Worm (Caenorhabditis elegans) whole organism, L4 larva: ENCODE measurements around the gene F49H6.5.

Experiments
- F26F4.8 ChIP-seq: fragments of 200-800 bp; sonication (Bioruptor generic); conservative IDR thresholded peaks from 2 replicates; pipeline ENCODE4 v1.3.6; 2022; ENCODE audit warnings: missing genetic modification characterization, missing compliant biosample characterization
- T20F7.1 ChIP-seq: fragments of 200-800 bp; sonication (Bioruptor generic); optimal IDR thresholded peaks from 2 replicates; lab custom pipeline; 2018; ENCODE audit warnings: mild to moderate bottlenecking, missing genetic modification characterization, missing compliant biosample characterization
- Y105C5A.15 ChIP-seq: fragments of 200-800 bp; sonication (Bioruptor generic); IDR thresholded peaks from 2 replicates; pipeline ENCODE4 v1.3.6; 2022; ENCODE audit warnings: missing genetic modification characterization, missing compliant biosample characterization
- Y5F2A.4 ChIP-seq: fragments of 200-800 bp; sonication (Bioruptor generic); optimal IDR thresholded peaks from 2 replicates; lab custom pipeline; 2018; ENCODE audit warnings: mild to moderate bottlenecking, missing genetic modification characterization, missing compliant biosample characterization
- ZK337.2 ChIP-seq: fragments of 200-800 bp; sonication (Bioruptor generic); IDR thresholded peaks from 2 replicates; pipeline ENCODE4 v1.3.6; 2022; ENCODE audit warnings: missing genetic modification reagents, missing genetic modification characterization, missing compliant biosample characterization
- arid-1 ChIP-seq: fragments of 200-800 bp; sonication (Bioruptor generic); conservative IDR thresholded peaks from 2 replicates; pipeline ENCODE4 v1.3.6; 2022; ENCODE audit warnings: missing genetic modification reagents, missing genetic modification characterization, missing compliant biosample characterization
- ceh-28 ChIP-seq: fragments of 150-350 bp; optimal IDR thresholded peaks from 2 replicates; lab custom pipeline; 2014; ENCODE audit warnings: missing biosample characterization, missing genetic modification reagents, missing genetic modification characterization
- ceh-32 ChIP-seq: sonication (generic microtip); optimal IDR thresholded peaks from 2 replicates; lab custom pipeline; 2016; ENCODE audit warnings: mild to moderate bottlenecking, missing genetic modification characterization, missing compliant biosample characterization; ENCODE audit not compliant: poor library complexity
- cey-2 ChIP-seq: sonication (generic microtip); optimal IDR thresholded peaks from 3 replicates; lab custom pipeline; 2017; ENCODE audit warnings: missing genetic modification characterization, mild to moderate bottlenecking, missing compliant biosample characterization, antibody characterized with exemption, borderline replicate concordance; ENCODE audit not compliant: insufficient read depth
- daf-16 ChIP-seq, 3 experiments: sonication (generic microtip); optimal IDR thresholded peaks; 2 replicates each; lab custom pipeline; 2016 to 2017; ENCODE audit warnings: missing genetic modification characterization in 3 of 3, missing genetic modification reagents in 3 of 3, mild to moderate bottlenecking in 2 of 3, missing compliant biosample characterization in 2 of 3, missing biosample characterization in 1 of 3, moderate library complexity in 1 of 3
- daf-8 ChIP-seq: fragments of 200-800 bp; sonication (Bioruptor generic); IDR thresholded peaks from 2 replicates; pipeline ENCODE4 v1.3.6; 2022; ENCODE audit warnings: missing genetic modification characterization, missing compliant biosample characterization
- dmd-6 ChIP-seq: fragments of 200-800 bp; sonication (Bioruptor generic); IDR thresholded peaks from 2 replicates; pipeline ENCODE4 v1.3.6; 2022; ENCODE audit warnings: missing genetic modification reagents, missing genetic modification characterization, missing compliant biosample characterization
- dmd-8 ChIP-seq: fragments of 200-800 bp; sonication (Bioruptor generic); IDR thresholded peaks from 2 replicates; pipeline ENCODE4 v1.3.6; 2022; ENCODE audit warnings: missing genetic modification characterization, missing compliant biosample characterization
- dpl-1 ChIP-seq: fragments of 150-350 bp; optimal IDR thresholded peaks from 2 replicates; lab custom pipeline; 2014; ENCODE audit warnings: missing biosample characterization, missing genetic modification reagents, missing genetic modification characterization
- dve-1 ChIP-seq: sonication (generic microtip); optimal IDR thresholded peaks from 2 replicates; lab custom pipeline; 2017; ENCODE audit warnings: antibody characterized with exemption, mild to moderate bottlenecking, missing genetic modification characterization, missing compliant biosample characterization; ENCODE audit not compliant: insufficient read depth
- egl-27 ChIP-seq: sonication (generic microtip); optimal IDR thresholded peaks from 3 replicates; lab custom pipeline; 2017; ENCODE audit warnings: missing biosample characterization, missing genetic modification reagents, missing genetic modification characterization
- fos-1 ChIP-seq: fragments of 150-350 bp; optimal IDR thresholded peaks from 2 replicates; lab custom pipeline; 2014; ENCODE audit warnings: missing biosample characterization, missing genetic modification characterization
- lim-7 ChIP-seq: fragments of 200-800 bp; sonication (Bioruptor generic); IDR thresholded peaks from 2 replicates; pipeline ENCODE4 v1.3.6; 2022; ENCODE audit warnings: missing genetic modification characterization, missing compliant biosample characterization
- lin-39 ChIP-seq: fragments of 150-350 bp; optimal IDR thresholded peaks from 2 replicates; lab custom pipeline; 2014; ENCODE audit warnings: missing biosample characterization, missing genetic modification reagents, missing genetic modification characterization
- lir-3 ChIP-seq: sonication (generic microtip); optimal IDR thresholded peaks from 2 replicates; lab custom pipeline; 2016; ENCODE audit warnings: mild to moderate bottlenecking, missing genetic modification characterization, missing compliant biosample characterization
- madf-5 ChIP-seq, 2 experiments: fragments of 200-800 bp; sonication (Bioruptor generic); IDR thresholded peaks; 2 replicates each; pipeline ENCODE4 v1.3.6; 2022; ENCODE audit warnings: missing compliant biosample characterization in 2 of 2, missing genetic modification characterization in 2 of 2
- mep-1 ChIP-seq: fragments of 150-350 bp; sonication (generic microtip); optimal IDR thresholded peaks from 3 replicates; lab custom pipeline; 2014; ENCODE audit warnings: missing biosample characterization, missing genetic modification characterization
- mes-2 ChIP-seq: sonication (generic microtip); optimal IDR thresholded peaks from 2 replicates; lab custom pipeline; 2016; ENCODE audit warnings: missing genotype, mild to moderate bottlenecking, missing genetic modification characterization, missing compliant biosample characterization; ENCODE audit not compliant: poor library complexity, severe bottlenecking
- mxl-3 ChIP-seq: fragments of 200-800 bp; sonication (Bioruptor generic); optimal IDR thresholded peaks from 2 replicates; lab custom pipeline; 2018; ENCODE audit warnings: mild to moderate bottlenecking, missing genetic modification characterization, missing compliant biosample characterization
- nhr-111 ChIP-seq: fragments of 200-800 bp; sonication (Bioruptor generic); optimal IDR thresholded peaks from 2 replicates; lab custom pipeline; 2018; ENCODE audit warnings: mild to moderate bottlenecking, missing genetic modification characterization, missing compliant biosample characterization
- nhr-28 ChIP-seq: fragments of 150-350 bp; optimal IDR thresholded peaks from 2 replicates; lab custom pipeline; 2014; ENCODE audit warnings: missing biosample characterization, missing genetic modification characterization
- nhr-48 ChIP-seq: sonication (generic microtip); optimal IDR thresholded peaks from 2 replicates; lab custom pipeline; 2016; ENCODE audit warnings: mild to moderate bottlenecking, missing genetic modification characterization, missing compliant biosample characterization
- nhr-76 ChIP-seq: fragments of 150-350 bp; optimal IDR thresholded peaks from 2 replicates; lab custom pipeline; 2014; ENCODE audit warnings: missing biosample characterization, missing genetic modification characterization
- pha-4 ChIP-seq, 2 experiments: fragments of 150-350 bp in 1 of 2; fragments of 200-800 bp in 1 of 2; sonication (Bioruptor generic) in 1 of 2; IDR thresholded peaks in 1 of 2; optimal IDR thresholded peaks in 1 of 2; 2 replicates each; pipeline versions ENCODE4 v1.3.6 to Lab custom; 2014 to 2022; ENCODE audit warnings: missing genetic modification characterization in 2 of 2, missing genetic modification reagents in 2 of 2, missing biosample characterization in 1 of 2, missing compliant biosample characterization in 1 of 2
- skn-1 ChIP-seq: fragments of 150-350 bp; optimal IDR thresholded peaks from 2 replicates; lab custom pipeline; 2014; ENCODE audit warnings: missing biosample characterization, missing genetic modification characterization
- spr-3 ChIP-seq: fragments of 200-800 bp; sonication (Bioruptor generic); optimal IDR thresholded peaks from 2 replicates; lab custom pipeline; 2018; ENCODE audit warnings: mild to moderate bottlenecking, missing genetic modification characterization, missing compliant biosample characterization
- zfp-2 ChIP-seq: sonication (generic microtip); optimal IDR thresholded peaks from 2 replicates; lab custom pipeline; 2016; ENCODE audit warnings: mild to moderate bottlenecking, missing genetic modification characterization, missing compliant biosample characterization
- zfp-3 ChIP-seq: fragments of 200-800 bp; sonication (Bioruptor generic); conservative IDR thresholded peaks from 2 replicates; pipeline ENCODE4 v1.3.6; 2022; ENCODE audit warnings: missing genetic modification reagents, missing genetic modification characterization, missing compliant biosample characterization
- zip-11 ChIP-seq: fragments of 200-800 bp; sonication (Bioruptor generic); IDR thresholded peaks from 2 replicates; pipeline ENCODE4 v1.3.6; 2022; ENCODE audit warnings: missing genetic modification characterization, missing compliant biosample characterization
- zip-2 ChIP-seq: fragments of 150-350 bp; optimal IDR thresholded peaks from 2 replicates; lab custom pipeline; 2014; ENCODE audit warnings: missing biosample characterization, missing genetic modification characterization

The F49H6.5 gene

DNA sequence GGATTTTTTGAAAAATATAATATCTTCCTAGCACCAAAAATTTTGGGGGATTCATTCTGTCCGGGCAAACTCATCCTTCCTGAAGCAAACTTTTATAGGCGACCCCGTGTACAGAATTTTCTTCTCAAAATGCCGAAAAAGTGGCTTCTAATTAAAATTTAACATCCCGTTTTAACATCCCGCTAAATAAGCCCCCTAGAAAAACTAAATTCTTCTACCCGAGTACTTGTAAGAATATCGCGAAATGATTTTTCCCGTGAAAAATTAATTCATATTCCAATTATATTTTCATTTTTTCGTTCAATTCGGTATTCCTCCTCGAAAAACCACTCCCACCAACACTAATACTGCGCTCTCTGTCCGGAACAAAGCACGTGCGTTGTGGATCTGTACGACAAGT is 45.8 kb downstream of the F49H6.5 start, which contains the start of gene T05E12.8:
Gene T05E12.8, plus strand, starts transcription at position 301 of the 400 bp plus-strand sequence.
- TF ChIP-seq lir-3 (tag; lab: Kevin White, UChicago) (no peak), arid-1 (GFP tag; lab: Robert Waterston, UW) (no peak), ceh-28 (tag; lab: Kevin White, UChicago) (no peak), F26F4.8 (GFP tag; lab: Robert Waterston, UW) (no peak), zfp-3 (GFP tag; lab: Robert Waterston, UW) (no peak), mep-1 (no peak), ZK337.2 (GFP tag; lab: Robert Waterston, UW) (no peak), T20F7.1 (no peak), daf-8 (no peak), pha-4 (GFP tag; IDR thresholded peaks at IDR 0.05; lab: Robert Waterston, UW) (no peak), pha-4 (tag; optimal IDR thresholded peaks at IDR 0.05; lab: Kevin White, UChicago) (no peak), dmd-8 (no peak), spr-3 (no peak), fos-1 (tag; lab: Kevin White, UChicago) (no peak), mxl-3 (no peak), Y5F2A.4 (no peak), cey-2 (tag; lab: Kevin White, UChicago) (no peak), nhr-48 (no peak), daf-16 (GFP tag; optimal IDR thresholded peaks at IDR 0.05; lab: Kevin White, UChicago) (no peak), daf-16 (tag; optimal IDR thresholded peaks at IDR 0.05; lab: Kevin White, UChicago) (no peak), zfp-2 (tag; lab: Kevin White, UChicago) (no peak), nhr-76 (tag; lab: Kevin White, UChicago) (no peak)

DNA sequence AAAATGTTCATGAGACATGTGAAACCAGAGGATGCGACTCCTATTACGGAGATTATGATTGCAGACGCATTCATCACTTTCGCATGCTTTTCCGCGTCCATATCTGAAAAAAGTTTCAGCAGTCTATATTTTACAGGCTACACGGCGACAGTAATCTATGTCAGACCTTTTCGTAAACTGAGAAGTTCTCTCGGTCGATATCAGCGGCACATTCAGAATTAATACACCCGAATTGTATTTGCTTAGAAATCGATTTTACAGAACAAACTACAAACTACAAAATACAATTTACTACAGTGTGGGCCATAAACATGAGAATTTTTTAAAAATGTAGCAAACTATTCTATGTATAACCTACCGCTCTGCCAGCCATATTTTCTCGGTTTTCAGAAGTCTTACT is 48.5 kb downstream of the F49H6.5 start, which contains the start of gene srbc-14:
Gene srbc-14, minus strand, starts transcription at position 101 of the 400 bp plus-strand sequence.
- no peak for TF ChIP-seq dmd-6 (GFP tag; lab: Robert Waterston, UW)
- TF ChIP-seq mes-2 (tag; lab: Kevin White, UChicago), result no peak
- TF ChIP-seq madf-5 (GFP tag; IDR thresholded peaks at IDR 0.05; lab: Robert Waterston, UW), result no peak
- no peak for TF ChIP-seq dpl-1 (GFP tag; lab: Kevin White, UChicago)
- TF ChIP-seq nhr-28 (tag; lab: Kevin White, UChicago), result no peak
- no peak for TF ChIP-seq egl-27 (tag; lab: Kevin White, UChicago)
- no peak for TF ChIP-seq lim-7 (GFP tag; lab: Robert Waterston, UW)
- no peak for TF ChIP-seq lin-39 (tag; lab: Kevin White, UChicago)
- TF ChIP-seq nhr-111 (GFP tag; lab: Kevin White, UChicago), result no peak
- TF ChIP-seq spr-3, result no peak
- no peak for TF ChIP-seq zip-2
- TF ChIP-seq zip-11, result no peak
- TF ChIP-seq skn-1 (tag; lab: Kevin White, UChicago), result no peak
- no peak for TF ChIP-seq daf-16 (GFP tag; optimal IDR thresholded peaks at IDR 0.05; lab: Kevin White, UChicago)
- TF ChIP-seq daf-16 (tag; optimal IDR thresholded peaks at IDR 0.05; lab: Kevin White, UChicago), result no peak
- TF ChIP-seq ceh-32 (tag; lab: Kevin White, UChicago), result no peak
- TF ChIP-seq Y105C5A.15 (GFP tag; lab: Robert Waterston, UW), result no peak
- TF ChIP-seq dve-1 (tag; lab: Kevin White, UChicago), result no peak
